Fruit fly (Drosophila melanogaster) Kc167 (cell line): ENCODE results near the gene CG4645.

Experiments used
- h ChIP-seq: fragments of >200 bp; optimal IDR thresholded peaks from 3 replicates; lab custom pipeline; 2018; ENCODE audit warnings: missing external identifiers
- psq ChIP-seq: fragments of >200 bp; optimal IDR thresholded peaks from 2 replicates; lab custom pipeline; 2017; ENCODE audit warnings: missing external identifiers

- TF ChIP-seq psq (lab: Kevin White, UChicago), result no peak
- no peak for TF ChIP-seq h
Observed at dm6 chrX:12891322-12892159, 18.2 kb upstream of the CG4645 start.
